Fruit fly (Drosophila melanogaster): ENCODE data around the gene Fhos.

DNA sequence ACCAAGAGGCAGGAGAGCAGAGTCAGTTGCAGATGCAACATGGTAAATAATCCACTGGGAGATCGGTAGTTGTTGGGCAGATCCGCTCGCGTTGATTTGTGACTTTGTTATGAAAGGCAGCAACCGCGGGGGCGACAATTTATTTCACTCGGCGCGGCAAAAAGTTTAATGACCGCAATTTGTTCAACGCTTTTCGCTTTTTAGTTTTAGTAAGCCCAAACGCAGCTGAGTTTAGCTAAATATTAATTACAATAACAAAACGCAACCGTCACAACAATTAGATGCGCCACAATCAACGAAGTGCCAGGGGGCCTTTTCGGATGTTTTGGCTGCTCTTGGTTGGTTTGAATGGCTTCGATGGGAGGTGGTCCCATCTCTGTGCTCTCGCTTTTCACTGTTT, 47.0 kb downstream of the Fhos start, which contains the start of gene CG13310:
- no peak for TF ChIP-seq h (optimal IDR thresholded peaks at IDR 0.05)
- no peak for TF ChIP-seq insv (optimal IDR thresholded peaks at IDR 0.05)
- TF ChIP-seq psq (optimal IDR thresholded peaks at IDR 0.05) = no peak

All from Kc167 (cell line).